Worm (Caenorhabditis elegans) whole organism, midembryonic: ENCODE data around the gene ugt-57.

Experiments used
- T22C8.4 ChIP-seq: fragments of 200-800 bp; sonication (Bioruptor generic); IDR thresholded peaks from 2 replicates; pipeline ENCODE4 v1.3.6; 2022; ENCODE audit warnings: missing genetic modification characterization, missing compliant biosample characterization
- cog-1 ChIP-seq: sonication (generic microtip); optimal IDR thresholded peaks from 2 replicates; lab custom pipeline; 2016; ENCODE audit warnings: missing genetic modification characterization, missing compliant biosample characterization
- flt-1 ChIP-seq: fragments of 200-800 bp; sonication (Bioruptor generic); IDR thresholded peaks from 2 replicates; pipeline ENCODE4 v1.3.6; 2022; ENCODE audit warnings: missing genetic modification characterization, missing compliant biosample characterization
- klf-2 ChIP-seq: fragments of 200-800 bp; sonication (Bioruptor generic); conservative IDR thresholded peaks from 2 replicates; pipeline ENCODE4 v1.3.6; 2022; ENCODE audit warnings: missing genetic modification reagents, missing genetic modification characterization, missing compliant biosample characterization
- med-1 ChIP-seq: sonication (generic microtip); optimal IDR thresholded peaks from 2 replicates; lab custom pipeline; 2017; ENCODE audit warnings: missing genetic modification characterization, mild to moderate bottlenecking, missing compliant biosample characterization, antibody characterized with exemption, missing genetic modification reagents; ENCODE audit not compliant: insufficient read depth
- ref-1 ChIP-seq: fragments of 200-800 bp; sonication (Bioruptor generic); conservative IDR thresholded peaks from 2 replicates; pipeline ENCODE4 v1.3.6; 2022; ENCODE audit warnings: missing genetic modification reagents, missing genetic modification characterization, missing compliant biosample characterization
- tab-1 ChIP-seq: fragments of 200-800 bp; sonication (Bioruptor generic); IDR thresholded peaks from 2 replicates; pipeline ENCODE4 v1.3.6; 2022; ENCODE audit warnings: missing genetic modification characterization, missing compliant biosample characterization
- ztf-23 ChIP-seq: fragments of 200-800 bp; sonication (Bioruptor generic); IDR thresholded peaks from 2 replicates; pipeline ENCODE4 v1.3.6; 2022; ENCODE audit warnings: missing genetic modification reagents, missing genetic modification characterization, missing compliant biosample characterization
- ztf-29 ChIP-seq: fragments of 200-800 bp; sonication (Bioruptor generic); IDR thresholded peaks from 2 replicates; pipeline ENCODE4 v1.3.6; 2022; ENCODE audit warnings: missing genetic modification reagents, missing genetic modification characterization, missing compliant biosample characterization

The ugt-57 gene

DNA sequence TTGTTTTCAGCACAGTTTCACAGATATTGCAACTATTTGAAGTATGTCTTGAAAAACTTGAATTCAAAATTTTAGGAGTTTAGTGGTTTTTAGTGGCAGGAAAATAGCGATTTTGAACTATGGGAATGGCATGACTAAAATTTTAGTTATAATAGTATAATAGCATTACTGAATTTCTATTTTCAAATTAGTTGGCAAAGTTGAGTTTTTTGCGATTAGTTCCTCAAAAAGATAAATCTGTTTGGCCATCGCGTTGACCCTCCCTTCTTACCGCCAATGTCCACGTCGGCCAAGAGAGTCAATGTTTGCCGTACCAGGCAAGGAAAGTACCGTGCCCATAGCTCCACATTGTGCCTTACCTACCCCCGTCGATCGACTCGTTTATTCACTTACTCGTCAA lies at the start of gene ugt-57:
Gene ugt-57, plus strand, starts transcription at position 301 of the 400 bp plus-strand sequence.
- no peak for TF ChIP-seq klf-2 (GFP tag; lab: Robert Waterston, UW)
- no peak for TF ChIP-seq tab-1 (GFP tag; lab: Robert Waterston, UW)
- TF ChIP-seq ztf-23 (GFP tag; lab: Robert Waterston, UW) = no peak
- TF ChIP-seq cog-1 (tag; lab: Kevin White, UChicago) = no peak
- TF ChIP-seq ztf-29 (GFP tag; lab: Robert Waterston, UW) = no peak
- TF ChIP-seq ref-1 (GFP tag; lab: Robert Waterston, UW) = no peak
- no peak for TF ChIP-seq T22C8.4 (GFP tag; lab: Robert Waterston, UW)
- TF ChIP-seq med-1 = no peak
- TF ChIP-seq flt-1 (GFP tag; lab: Robert Waterston, UW) = no peak

ce11 chrX:6946789-6947188 lies 44.7 kb upstream of the ugt-57 start:
- no peak for TF ChIP-seq ztf-23 (GFP tag; lab: Robert Waterston, UW)
- TF ChIP-seq med-1 = no peak
- no peak for TF ChIP-seq cog-1 (tag; lab: Kevin White, UChicago)
- no peak for TF ChIP-seq T22C8.4 (GFP tag; lab: Robert Waterston, UW)
- no peak for TF ChIP-seq ref-1 (GFP tag; lab: Robert Waterston, UW)
- TF ChIP-seq klf-2 (GFP tag; lab: Robert Waterston, UW) = no peak
- no peak for TF ChIP-seq tab-1 (GFP tag; lab: Robert Waterston, UW)
- TF ChIP-seq flt-1 (GFP tag; lab: Robert Waterston, UW) = no peak
- no peak for TF ChIP-seq ztf-29 (GFP tag; lab: Robert Waterston, UW)

DNA sequence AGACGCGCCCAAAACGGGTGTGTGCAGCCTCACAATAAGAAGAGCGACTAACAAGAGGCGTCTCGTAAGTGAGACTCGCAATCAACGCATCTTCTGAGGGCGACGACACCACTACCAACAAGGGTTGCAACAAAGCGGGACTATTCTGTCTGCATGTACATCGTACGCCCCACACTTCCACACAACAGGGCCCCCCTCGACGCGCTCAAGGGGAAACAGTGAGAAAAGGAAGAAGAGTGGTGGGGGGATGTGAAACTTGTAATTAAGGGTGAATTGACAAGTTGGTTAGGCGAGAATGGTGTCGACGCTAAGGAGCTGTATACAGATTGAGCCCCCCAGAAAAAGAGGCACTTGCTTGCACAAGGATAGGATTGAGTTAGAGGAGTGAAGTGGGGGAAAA lies 38.2 kb upstream of the ugt-57 start:
- TF ChIP-seq flt-1 (GFP tag; lab: Robert Waterston, UW) = 0 out of 2 replicates have a peak, but pooled peaks have one; percentile 21
- no peak for TF ChIP-seq ztf-29 (GFP tag; lab: Robert Waterston, UW)
- TF ChIP-seq cog-1 (tag; lab: Kevin White, UChicago) = no peak
- no peak for TF ChIP-seq T22C8.4 (GFP tag; lab: Robert Waterston, UW)
- TF ChIP-seq klf-2 (GFP tag; lab: Robert Waterston, UW) = 0 out of 2 replicates have a peak, but pooled peaks have one; percentile 8
- no peak for TF ChIP-seq med-1
- 0 out of 2 replicates have a peak, but pooled peaks have one; percentile 62 for TF ChIP-seq ztf-23 (GFP tag; lab: Robert Waterston, UW)
- TF ChIP-seq ref-1 (GFP tag; lab: Robert Waterston, UW) = no peak
- TF ChIP-seq tab-1 (GFP tag; lab: Robert Waterston, UW) = no peak

DNA sequence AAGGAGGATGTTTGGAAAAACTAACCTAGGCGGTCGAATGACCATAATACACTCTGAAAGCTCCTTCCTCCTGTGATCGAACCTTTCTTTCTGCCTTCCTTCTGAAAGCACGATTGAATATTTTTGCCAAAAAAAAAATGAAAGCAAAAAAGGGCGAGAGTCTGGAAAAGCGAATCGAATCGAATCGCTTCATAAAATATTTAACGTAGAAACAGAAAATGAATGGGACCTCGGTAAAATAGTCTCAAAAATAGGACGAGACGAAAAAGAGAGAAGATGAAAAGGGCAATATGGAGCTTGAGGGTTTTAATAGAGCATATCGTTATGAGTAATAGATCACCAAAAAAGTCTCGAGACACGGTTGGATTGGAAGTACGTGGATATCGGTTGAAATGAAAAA lies 35.2 kb upstream of the ugt-57 start, which contains the start of gene inx-1:
Gene inx-1, minus strand, starts transcription at position 101 of the 400 bp plus-strand sequence.
- TF ChIP-seq med-1 (no peak), tab-1 (GFP tag; lab: Robert Waterston, UW) (no peak), ztf-29 (GFP tag; lab: Robert Waterston, UW) (no peak), ref-1 (GFP tag; lab: Robert Waterston, UW) (no peak), cog-1 (tag; lab: Kevin White, UChicago) (no peak), ztf-23 (GFP tag; lab: Robert Waterston, UW) (no peak), klf-2 (GFP tag; lab: Robert Waterston, UW) (no peak), T22C8.4 (GFP tag; lab: Robert Waterston, UW) (no peak), flt-1 (GFP tag; lab: Robert Waterston, UW) (no peak)

- TF ChIP-seq flt-1 (GFP tag; lab: Robert Waterston, UW) (no peak), ztf-23 (GFP tag; lab: Robert Waterston, UW) (peak; percentile 44; the same call in 1 of the 2 replicates), ref-1 (GFP tag; lab: Robert Waterston, UW) (no peak), cog-1 (tag; lab: Kevin White, UChicago) (no peak)
Measured at ce11 chrX:6958914-6959313, 32.6 kb upstream of the ugt-57 start.

DNA sequence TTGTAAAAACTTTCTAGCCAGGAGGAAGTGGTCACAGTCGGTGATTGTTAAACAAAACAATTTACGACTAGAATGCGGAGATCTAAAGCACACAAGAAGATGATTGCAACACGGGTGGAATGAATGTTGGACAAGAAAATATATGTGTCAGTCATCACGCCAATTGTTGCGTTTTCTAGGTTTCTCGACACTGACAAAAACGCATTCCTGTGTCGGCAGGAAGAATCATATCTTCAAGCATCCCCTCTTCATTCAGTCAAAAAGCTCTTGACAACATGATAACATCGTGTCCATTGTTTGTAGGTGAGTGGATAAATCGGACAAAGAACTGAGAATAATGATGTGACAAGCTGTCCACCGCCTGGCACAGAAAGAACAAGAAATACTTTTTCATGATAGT lies 32.0 kb upstream of the ugt-57 start:
- no peak for TF ChIP-seq ref-1 (GFP tag; lab: Robert Waterston, UW)
- TF ChIP-seq med-1 = no peak
- TF ChIP-seq cog-1 (tag; lab: Kevin White, UChicago) = peak; percentile 16

DNA sequence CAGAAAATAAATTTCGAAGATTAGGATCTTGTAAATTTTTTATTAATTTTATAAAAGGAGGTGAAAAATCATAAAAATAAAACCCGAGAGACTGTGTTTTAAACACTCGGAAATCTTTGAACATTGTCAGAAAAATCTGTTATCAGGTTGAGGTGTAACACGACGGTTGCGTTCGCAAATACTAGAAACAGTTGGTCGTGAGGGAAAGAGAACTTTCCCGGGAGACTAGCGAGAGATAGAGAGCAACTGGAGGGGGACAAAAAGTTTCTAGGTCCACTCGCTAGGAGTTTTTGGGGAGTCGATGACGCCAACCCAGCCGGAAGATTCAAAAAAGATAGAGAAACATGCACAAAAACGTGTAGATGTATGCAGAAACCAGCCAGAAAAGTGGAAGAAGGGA lies 29.2 kb upstream of the ugt-57 start:
- TF ChIP-seq ztf-23 (GFP tag; lab: Robert Waterston, UW) (no peak), klf-2 (GFP tag; lab: Robert Waterston, UW) (no peak), T22C8.4 (GFP tag; lab: Robert Waterston, UW) (no peak), med-1 (no peak), ref-1 (GFP tag; lab: Robert Waterston, UW) (no peak), cog-1 (tag; lab: Kevin White, UChicago) (no peak)

ce11 chrX:6963842-6964241 lies 27.7 kb upstream of the ugt-57 start:
- no peak for TF ChIP-seq med-1

DNA sequence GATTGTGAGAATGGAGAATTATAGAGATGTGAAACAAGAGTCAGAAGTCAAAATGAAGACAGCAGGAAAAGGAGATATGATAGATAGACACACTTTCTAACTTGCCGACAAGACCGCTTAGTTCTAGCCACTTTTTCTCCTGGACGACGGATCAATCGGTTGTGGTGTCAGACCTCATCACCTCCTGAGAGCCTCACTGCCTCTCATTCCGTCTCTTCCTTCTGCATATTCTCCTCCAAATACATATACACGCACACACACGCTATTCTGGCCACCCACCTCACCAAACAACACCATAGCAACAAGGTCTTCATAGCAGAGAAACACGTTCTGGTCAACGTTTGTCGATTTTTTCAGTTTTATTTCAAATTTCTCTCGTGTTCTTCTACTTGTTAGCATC lies 24.5 kb upstream of the ugt-57 start, which contains the start of gene F01E11.3:
Gene F01E11.3, plus strand, starts transcription at position 301 of the 400 bp plus-strand sequence.
- TF ChIP-seq cog-1 (tag; lab: Kevin White, UChicago) = no peak
- TF ChIP-seq tab-1 (GFP tag; lab: Robert Waterston, UW) = no peak
- no peak for TF ChIP-seq T22C8.4 (GFP tag; lab: Robert Waterston, UW)
- TF ChIP-seq ztf-23 (GFP tag; lab: Robert Waterston, UW) = no peak
- TF ChIP-seq med-1 = no peak
- no peak for TF ChIP-seq ztf-29 (GFP tag; lab: Robert Waterston, UW)
- no peak for TF ChIP-seq ref-1 (GFP tag; lab: Robert Waterston, UW)
- no peak for TF ChIP-seq klf-2 (GFP tag; lab: Robert Waterston, UW)
- no peak for TF ChIP-seq flt-1 (GFP tag; lab: Robert Waterston, UW)

ce11 chrX:6968553-6968952 lies 23.0 kb upstream of the ugt-57 start:
- TF ChIP-seq cog-1 (tag; lab: Kevin White, UChicago) (no peak), med-1 (no peak), T22C8.4 (GFP tag; lab: Robert Waterston, UW) (no peak), ztf-29 (GFP tag; lab: Robert Waterston, UW) (no peak), ref-1 (GFP tag; lab: Robert Waterston, UW) (no peak), ztf-23 (GFP tag; lab: Robert Waterston, UW) (no peak), tab-1 (GFP tag; lab: Robert Waterston, UW) (no peak), klf-2 (GFP tag; lab: Robert Waterston, UW) (no peak)
